Worm (Caenorhabditis elegans) whole organism, young adult: ENCODE data around the gene W09B6.4.

Experiments
- ama-1 ChIP-seq, 3 experiments: fragments of 150-350 bp in 1 of 3; sonication (generic microtip) in 2 of 3; optimal IDR thresholded peaks; 2 replicates each; lab custom pipeline; 2014 to 2018; ENCODE audit warnings: missing biosample characterization in 2 of 3, missing genetic modification characterization in 2 of 3, missing genetic modification reagents in 2 of 3
- ets-4 ChIP-seq: fragments of 200-800 bp; sonication (Bioruptor generic); optimal IDR thresholded peaks from 2 replicates; lab custom pipeline; 2018; ENCODE audit warnings: mild to moderate bottlenecking, missing genetic modification characterization, missing compliant biosample characterization
- hsf-1 ChIP-seq: fragments of 200-800 bp; sonication (Bioruptor generic); IDR thresholded peaks from 2 replicates; pipeline ENCODE4 v1.3.6; 2022; ENCODE audit warnings: missing genetic modification reagents, missing genetic modification characterization, missing compliant biosample characterization
- lin-54 ChIP-seq: fragments of 200-800 bp; sonication (Bioruptor generic); optimal IDR thresholded peaks from 2 replicates; lab custom pipeline; 2018; ENCODE audit warnings: mild to moderate bottlenecking, missing genetic modification characterization, missing compliant biosample characterization
- nfya-2 ChIP-seq: fragments of 200-800 bp; sonication (Bioruptor generic); IDR thresholded peaks from 2 replicates; pipeline ENCODE4 v1.3.6; 2022; ENCODE audit warnings: missing genetic modification reagents, missing genetic modification characterization, missing compliant biosample characterization
- nhr-27 ChIP-seq: fragments of 200-800 bp; sonication (Bioruptor generic); optimal IDR thresholded peaks from 2 replicates; lab custom pipeline; 2018; ENCODE audit warnings: mild to moderate bottlenecking, missing genetic modification characterization, moderate library complexity, missing compliant biosample characterization
- repo-1 ChIP-seq: sonication (generic microtip); optimal IDR thresholded peaks from 2 replicates; lab custom pipeline; 2017; ENCODE audit warnings: mild to moderate bottlenecking, missing genetic modification characterization, missing compliant biosample characterization
- snpc-1.1 ChIP-seq: sonication (generic microtip); optimal IDR thresholded peaks from 2 replicates; lab custom pipeline; 2017; ENCODE audit warnings: missing genetic modification characterization, mild to moderate bottlenecking, missing compliant biosample characterization, antibody characterized with exemption, moderate library complexity, missing genotype, missing genetic modification reagents; ENCODE audit not compliant: insufficient read depth
- snpc-4 ChIP-seq, 5 experiments: fragments of 150-350 bp in 1 of 5; sonication (generic microtip) in 4 of 5; optimal IDR thresholded peaks; 2 replicates each; lab custom pipeline; 2014 to 2018; ENCODE audit warnings: missing genetic modification characterization in 5 of 5, missing biosample characterization in 3 of 5, antibody characterized with exemption in 2 of 5, mild to moderate bottlenecking in 2 of 5, missing compliant biosample characterization in 2 of 5, missing genotype in 2 of 5, moderate library complexity in 2 of 5, missing genetic modification reagents in 1 of 5
- ztf-3 ChIP-seq: fragments of 200-800 bp; sonication (Bioruptor generic); optimal IDR thresholded peaks from 2 replicates; lab custom pipeline; 2018; ENCODE audit warnings: mild to moderate bottlenecking, missing genetic modification characterization, missing compliant biosample characterization

DNA sequence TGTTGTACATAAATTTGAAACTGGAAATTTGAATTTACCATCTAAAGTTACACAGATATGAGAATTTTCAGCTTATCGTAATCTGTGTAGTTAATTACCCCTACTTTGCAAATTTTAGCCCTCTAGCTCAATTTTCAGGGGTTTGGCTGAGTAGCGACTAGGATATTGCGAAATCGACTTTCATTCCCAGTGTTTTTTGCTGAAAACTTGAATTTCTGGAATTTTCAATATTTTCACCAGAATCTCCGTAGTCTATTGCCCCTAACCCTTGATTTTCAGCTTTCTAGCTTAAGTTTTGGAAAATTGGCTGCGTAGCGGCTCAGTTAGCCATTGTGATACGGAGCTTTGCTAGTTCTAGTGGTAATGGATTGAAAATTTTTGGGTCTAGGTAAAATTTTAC lies 16.5 kb upstream of the W09B6.4 start:
- TF ChIP-seq hsf-1 (GFP tag; lab: Robert Waterston, UW) (no peak), lin-54 (GFP tag; lab: Kevin White, UChicago) (no peak), snpc-4 (GFP tag; optimal IDR thresholded peaks at IDR 0.05; lab: Kevin White, UChicago) (no peak), snpc-4 (tag; optimal IDR thresholded peaks at IDR 0.05; lab: Kevin White, UChicago) (no peak), nhr-27 (no peak), ets-4 (GFP tag; lab: Kevin White, UChicago) (no peak), nfya-2 (GFP tag; lab: Robert Waterston, UW) (no peak), repo-1 (no peak), ama-1 (optimal IDR thresholded peaks at IDR 0.05; lab: Kevin White, UChicago) (no peak), ama-1 (GFP tag; optimal IDR thresholded peaks at IDR 0.05; lab: Kevin White, UChicago) (no peak), snpc-1.1 (no peak), ztf-3 (GFP tag; lab: Kevin White, UChicago) (no peak)
